Worm (Caenorhabditis elegans): ENCODE measurements around the gene ptp-8.

DNA sequence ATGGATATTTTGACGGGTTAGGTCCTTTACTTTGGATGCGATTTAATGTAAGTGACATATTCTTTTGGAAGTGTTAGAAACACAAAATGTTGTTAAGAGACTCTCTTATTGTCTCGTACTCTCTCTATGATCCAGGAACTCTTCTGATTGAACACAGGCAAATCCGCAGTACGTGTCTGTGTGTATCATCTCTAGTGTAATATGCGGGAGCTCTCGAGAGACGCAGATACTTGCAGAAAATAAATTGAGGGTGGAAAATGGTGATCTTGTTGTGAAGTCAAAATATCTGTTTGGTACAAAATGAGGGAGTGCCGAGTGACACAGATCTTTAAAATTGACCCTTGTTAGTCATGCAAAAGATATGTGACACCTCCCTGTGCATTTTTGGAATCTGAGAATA lies 24.8 kb downstream of the ptp-8 start:
- TF ChIP-seq zag-1 (tag; optimal IDR thresholded peaks at IDR 0.05) (no peak), nhr-28 (tag; optimal IDR thresholded peaks at IDR 0.05) (no peak), tbx-2 (tag; optimal IDR thresholded peaks at IDR 0.05) (no peak), sea-2 (GFP tag; optimal IDR thresholded peaks at IDR 0.05) (no peak), ceh-28 (tag; optimal IDR thresholded peaks at IDR 0.05) (no peak), ceh-9 (tag; optimal IDR thresholded peaks at IDR 0.05) (no peak), fos-1 (tag; optimal IDR thresholded peaks at IDR 0.05) (no peak), nhr-11 (tag; optimal IDR thresholded peaks at IDR 0.05) (no peak), unc-39 (tag; optimal IDR thresholded peaks at IDR 0.05) (no peak), skn-1 (tag; optimal IDR thresholded peaks at IDR 0.05) (no peak), pha-4 (tag; optimal IDR thresholded peaks at IDR 0.05) (no peak), elt-2 (tag; optimal IDR thresholded peaks at IDR 0.05) (no peak), nhr-12 (tag; optimal IDR thresholded peaks at IDR 0.05) (no peak)
